Fruit fly (Drosophila melanogaster) whole organism, adult: ENCODE measurements around the gene eIF3d1.

Experiments used
- CG11617 ChIP-seq: fragments of 200-800 bp; sonication (Bioruptor generic); optimal IDR thresholded peaks from 2 replicates; lab custom pipeline; 2017; ENCODE audit warnings: mild to moderate bottlenecking, missing biosample characterization, missing genetic modification reagents, missing genetic modification characterization
- CG12768 ChIP-seq: fragments of 200-800 bp; sonication (Bioruptor generic); optimal IDR thresholded peaks from 2 replicates; lab custom pipeline; 2017; ENCODE audit warnings: missing biosample characterization, missing genetic modification characterization, mild to moderate bottlenecking, moderate library complexity, missing genetic modification reagents
- CG1620 ChIP-seq: fragments of 200-800 bp; sonication (Bioruptor generic); optimal IDR thresholded peaks from 2 replicates; lab custom pipeline; 2016; ENCODE audit warnings: missing biosample characterization, missing genetic modification characterization
- CG5204 ChIP-seq: fragments of 200-800 bp; sonication (Bioruptor generic); optimal IDR thresholded peaks from 2 replicates; lab custom pipeline; 2016; ENCODE audit warnings: missing biosample characterization, missing genetic modification characterization
- CG7045 ChIP-seq: fragments of 200-800 bp; sonication (Bioruptor generic); optimal IDR thresholded peaks from 2 replicates; lab custom pipeline; 2017; ENCODE audit warnings: missing biosample characterization, mild to moderate bottlenecking, missing genetic modification characterization
- CG7101 ChIP-seq: fragments of 200-800 bp; sonication (Bioruptor generic); optimal IDR thresholded peaks from 2 replicates; lab custom pipeline; 2018; ENCODE audit warnings: missing biosample characterization, mild to moderate bottlenecking, missing genetic modification characterization, moderate library complexity
- Crg-1 ChIP-seq: fragments of 200-800 bp; sonication (Bioruptor generic); optimal IDR thresholded peaks from 2 replicates; lab custom pipeline; 2016; ENCODE audit warnings: missing biosample characterization, missing genetic modification characterization
- cic ChIP-seq: fragments of 200-800 bp; sonication (Bioruptor generic); optimal IDR thresholded peaks from 2 replicates; lab custom pipeline; 2017; ENCODE audit warnings: missing biosample characterization, mild to moderate bottlenecking, missing genetic modification characterization, moderate library complexity
- cnc ChIP-seq, 2 experiments: fragments of >200 bp; optimal IDR thresholded peaks; 2 replicates each; lab custom pipeline; 2017
- kay ChIP-seq: fragments of 200-800 bp; sonication (Bioruptor generic); peaks from one replicate; lab custom pipeline; 2016; ENCODE audit warnings: missing biosample characterization, missing genetic modification characterization, borderline replicate concordance
- pad ChIP-seq: fragments of 200-800 bp; sonication (Bioruptor generic); optimal IDR thresholded peaks from 3 replicates; lab custom pipeline; 2017; ENCODE audit warnings: missing biosample characterization, missing genetic modification characterization, mild to moderate bottlenecking, moderate library complexity, missing genetic modification reagents
- tj ChIP-seq: fragments of 200-800 bp; sonication (Bioruptor generic); optimal IDR thresholded peaks from 3 replicates; lab custom pipeline; 2017; ENCODE audit warnings: missing biosample characterization, mild to moderate bottlenecking, missing genetic modification characterization, moderate library complexity
- toe ChIP-seq: fragments of 200-800 bp; sonication (Bioruptor generic); optimal IDR thresholded peaks from 2 replicates; lab custom pipeline; 2016; ENCODE audit warnings: missing biosample characterization, missing genetic modification characterization

DNA sequence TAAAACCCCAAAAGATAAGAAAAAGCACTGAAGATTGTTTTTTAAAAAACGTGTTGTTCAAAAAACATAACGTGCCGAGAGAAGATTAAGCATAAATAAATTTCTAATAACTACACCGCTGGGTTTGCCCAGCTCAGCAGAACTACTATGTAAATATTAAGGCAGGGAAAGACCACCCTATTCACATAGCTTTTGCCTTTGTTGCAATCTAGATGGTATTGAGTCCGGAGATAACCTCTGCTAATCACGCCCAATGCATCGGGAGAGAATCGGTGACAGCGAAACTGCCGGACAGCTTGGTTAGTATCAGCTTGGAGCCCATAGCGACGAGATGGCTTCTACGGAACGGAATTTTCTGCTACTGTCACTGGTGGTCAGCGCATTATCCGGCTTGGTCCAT lies 6.1 kb downstream of the eIF3d1 start, which contains the start of gene SPE:
- TF ChIP-seq CG1620 (GFP tag; lab: Kevin White, UChicago) (no peak), toe (GFP tag; lab: Kevin White, UChicago) (no peak), Crg-1 (GFP tag; lab: Kevin White, UChicago) (no peak), CG12768 (no peak), cic (GFP tag; lab: Kevin White, UChicago) (peak; percentile 18), cnc (optimal IDR thresholded peaks at IDR 0.05; lab: Kevin White, UChicago) (no peak), tj (GFP tag; lab: Kevin White, UChicago) (peak; percentile 44), CG7045 (no peak), kay (GFP tag; lab: Kevin White, UChicago) (no peak), CG11617 (no peak), pad (GFP tag; lab: Kevin White, UChicago) (no peak), CG7101 (tag; lab: Kevin White, UChicago) (no peak), CG5204 (GFP tag; lab: Kevin White, UChicago) (no peak)
